Fruit fly (Drosophila melanogaster) Kc167 (cell line): ENCODE measurements around the gene CG1965.

Source experiments
- Myc ChIP-seq: fragments of >200 bp; optimal IDR thresholded peaks from 2 replicates; lab custom pipeline; 2017; ENCODE audit warnings: missing external identifiers
- Sin3A ChIP-seq: fragments of >200 bp; optimal IDR thresholded peaks from 2 replicates; lab custom pipeline; 2018; ENCODE audit warnings: missing external identifiers
- h ChIP-seq: fragments of >200 bp; optimal IDR thresholded peaks from 3 replicates; lab custom pipeline; 2018; ENCODE audit warnings: missing external identifiers
- psq ChIP-seq: fragments of >200 bp; optimal IDR thresholded peaks from 2 replicates; lab custom pipeline; 2017; ENCODE audit warnings: missing external identifiers
- ttk ChIP-seq: sonication (Bioruptor generic); optimal IDR thresholded peaks from 2 replicates; lab custom pipeline; 2017; ENCODE audit warnings: missing external identifiers

DNA sequence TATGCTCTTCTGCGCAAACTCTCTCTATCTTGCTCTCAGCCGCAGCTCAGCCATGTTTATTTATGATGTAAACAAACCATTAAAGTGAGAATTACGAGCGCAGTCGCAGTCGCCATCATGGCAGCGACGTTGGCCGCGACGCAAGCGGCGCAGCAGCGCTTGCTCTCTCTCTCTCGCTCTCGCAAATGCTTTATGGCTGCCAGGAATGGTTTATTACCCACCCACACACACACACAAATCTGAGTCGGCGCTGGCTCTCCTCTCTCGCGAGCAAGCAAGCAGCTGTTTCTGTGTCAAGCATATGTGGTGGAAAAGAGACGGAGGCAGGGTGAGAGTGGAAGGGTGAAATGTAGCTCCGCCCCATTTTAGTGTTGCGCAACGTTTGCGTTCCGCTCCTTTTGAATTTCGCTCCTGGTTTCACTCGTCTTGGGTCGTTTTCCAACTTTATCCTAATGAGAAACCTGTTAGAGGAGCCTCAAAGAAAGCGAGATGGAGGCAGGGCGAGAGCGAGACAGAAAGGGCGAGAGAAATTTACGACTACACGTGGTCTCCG, 29.9 kb upstream of the CG1965 start:
- TF ChIP-seq Sin3A (no peak), h (no peak), ttk (no peak), Myc (lab: Kevin White, UChicago) (no peak), psq (lab: Kevin White, UChicago) (no peak)
